Fruit fly (Drosophila melanogaster) whole organism, prepupa: ENCODE results near the gene Npc2b.

Source experiments
- Blimp-1 ChIP-seq: fragments of 200-800 bp; sonication (Bioruptor generic); optimal IDR thresholded peaks from 3 replicates; lab custom pipeline; 2017; ENCODE audit warnings: missing biosample characterization, missing genetic modification characterization, mild to moderate bottlenecking, moderate library complexity, missing genetic modification reagents
- CG10669 ChIP-seq: fragments of 200-800 bp; sonication (Bioruptor generic); optimal IDR thresholded peaks from 3 replicates; lab custom pipeline; 2018; ENCODE audit warnings: missing biosample characterization, mild to moderate bottlenecking, missing genetic modification characterization, moderate library complexity
- CG11762 ChIP-seq: fragments of 200-800 bp; sonication (Bioruptor generic); optimal IDR thresholded peaks from 3 replicates; lab custom pipeline; 2016; ENCODE audit warnings: missing biosample characterization, missing genetic modification characterization; ENCODE audit not compliant: insufficient read depth
- CG1621 ChIP-seq: fragments of 200-800 bp; sonication (Bioruptor generic); optimal IDR thresholded peaks from 3 replicates; lab custom pipeline; 2018; ENCODE audit warnings: missing biosample characterization, mild to moderate bottlenecking, missing genetic modification characterization
- CG16779 ChIP-seq: fragments of 200-800 bp; sonication (Bioruptor generic); optimal IDR thresholded peaks from 3 replicates; lab custom pipeline; 2017; ENCODE audit warnings: missing biosample characterization, mild to moderate bottlenecking, missing genetic modification characterization
- CG31627 ChIP-seq: fragments of 200-800 bp; sonication (Bioruptor generic); optimal IDR thresholded peaks from 3 replicates; lab custom pipeline; 2016; ENCODE audit warnings: missing biosample characterization, missing genetic modification characterization
- CG3919 ChIP-seq: fragments of 200-800 bp; sonication (Bioruptor generic); optimal IDR thresholded peaks from 3 replicates; lab custom pipeline; 2016; ENCODE audit warnings: missing biosample characterization, missing genetic modification characterization
- CG4318 ChIP-seq: fragments of 200-800 bp; sonication (Bioruptor generic); optimal IDR thresholded peaks from 3 replicates; lab custom pipeline; 2017; ENCODE audit warnings: missing biosample characterization, mild to moderate bottlenecking, missing genetic modification characterization
- CG6276 ChIP-seq: fragments of 200-800 bp; sonication (Bioruptor generic); optimal IDR thresholded peaks from 2 replicates; lab custom pipeline; 2017; ENCODE audit warnings: missing biosample characterization, mild to moderate bottlenecking, missing genetic modification characterization
- CG8119 ChIP-seq: fragments of 200-800 bp; sonication (Bioruptor generic); IDR thresholded peaks from 3 replicates; pipeline ENCODE4 v1.3.6; 2022; ENCODE audit warnings: missing biosample characterization, missing genetic modification characterization
- CG8632 ChIP-seq: fragments of 200-800 bp; sonication (Bioruptor generic); optimal IDR thresholded peaks from 3 replicates; lab custom pipeline; 2016; ENCODE audit warnings: missing biosample characterization, missing genetic modification characterization
- CG9139 ChIP-seq: fragments of 200-800 bp; sonication (Bioruptor generic); optimal IDR thresholded peaks from 3 replicates; lab custom pipeline; 2017; ENCODE audit warnings: missing biosample characterization, mild to moderate bottlenecking, missing genetic modification characterization
- Eip75B ChIP-seq: fragments of 200-800 bp; sonication (Bioruptor generic); optimal IDR thresholded peaks from 3 replicates; lab custom pipeline; 2016; ENCODE audit warnings: missing biosample characterization, missing genetic modification characterization
- Ets96B ChIP-seq: fragments of 200-800 bp; optimal IDR thresholded peaks from 2 replicates; lab custom pipeline; 2019; ENCODE audit warnings: missing biosample characterization, mild to moderate bottlenecking, missing genetic modification characterization, moderate library complexity
- Gug ChIP-seq: fragments of 200-800 bp; sonication (Bioruptor generic); IDR thresholded peaks from 2 replicates; pipeline ENCODE4 v1.3.6; 2022; ENCODE audit warnings: missing biosample characterization, missing genetic modification characterization
- Hr39 ChIP-seq: fragments of 200-800 bp; sonication (Bioruptor generic); optimal IDR thresholded peaks from 2 replicates; lab custom pipeline; 2016; ENCODE audit warnings: missing biosample characterization, missing genetic modification characterization
- Hr4 ChIP-seq: fragments of 200-800 bp; sonication (Bioruptor generic); optimal IDR thresholded peaks from 3 replicates; lab custom pipeline; 2016; ENCODE audit warnings: missing biosample characterization, missing genetic modification characterization
- Lpt ChIP-seq: fragments of 200-800 bp; sonication (Bioruptor generic); optimal IDR thresholded peaks from 3 replicates; lab custom pipeline; 2016; ENCODE audit warnings: missing biosample characterization, missing genetic modification characterization
- Met ChIP-seq: fragments of 200-800 bp; sonication (Bioruptor generic); optimal IDR thresholded peaks from 3 replicates; lab custom pipeline; 2016; ENCODE audit warnings: missing biosample characterization, missing genetic modification characterization
- Sox102F ChIP-seq: fragments of 200-800 bp; sonication (Bioruptor generic); optimal IDR thresholded peaks from 2 replicates; lab custom pipeline; 2016; ENCODE audit warnings: missing biosample characterization, mild to moderate bottlenecking, missing genetic modification characterization
- Sox14 ChIP-seq: fragments of 200-800 bp; sonication (Bioruptor generic); optimal IDR thresholded peaks from 3 replicates; lab custom pipeline; 2016; ENCODE audit warnings: missing biosample characterization, missing genetic modification characterization
- Sox15 ChIP-seq: fragments of 200-800 bp; sonication (Bioruptor generic); optimal IDR thresholded peaks from 3 replicates; lab custom pipeline; 2016; ENCODE audit warnings: missing biosample characterization, missing genetic modification characterization
- acj6 ChIP-seq: fragments of 200-800 bp; sonication (Bioruptor generic); optimal IDR thresholded peaks from 3 replicates; lab custom pipeline; 2016; ENCODE audit warnings: missing biosample characterization, missing genetic modification characterization
- dac ChIP-seq: fragments of 200-800 bp; sonication (Bioruptor generic); optimal IDR thresholded peaks from 2 replicates; lab custom pipeline; 2017; ENCODE audit warnings: missing biosample characterization, mild to moderate bottlenecking, missing genetic modification characterization
- dsx ChIP-seq: fragments of 200-800 bp; optimal IDR thresholded peaks from 3 replicates; lab custom pipeline; 2019; ENCODE audit warnings: missing biosample characterization, mild to moderate bottlenecking, missing genetic modification characterization, moderate library complexity; ENCODE audit not compliant: poor library complexity, severe bottlenecking
- eg ChIP-seq: fragments of 200-800 bp; sonication (Bioruptor generic); IDR thresholded peaks from 3 replicates; pipeline ENCODE4 v1.3.6; 2022; ENCODE audit warnings: missing biosample characterization, missing genetic modification characterization
- esn ChIP-seq: fragments of 200-800 bp; sonication (Bioruptor generic); optimal IDR thresholded peaks from 2 replicates; lab custom pipeline; 2016; ENCODE audit warnings: missing biosample characterization, mild to moderate bottlenecking, missing genetic modification characterization, moderate library complexity
- fd59A ChIP-seq: fragments of 200-800 bp; sonication (Bioruptor generic); optimal IDR thresholded peaks from 2 replicates; lab custom pipeline; 2017; ENCODE audit warnings: missing biosample characterization, mild to moderate bottlenecking, missing genetic modification characterization, missing genetic modification reagents
- fd85E ChIP-seq: fragments of 200-800 bp; sonication (Bioruptor generic); optimal IDR thresholded peaks from 3 replicates; lab custom pipeline; 2016; ENCODE audit warnings: missing biosample characterization, missing genetic modification characterization
- lz ChIP-seq: fragments of 200-800 bp; sonication (Bioruptor generic); optimal IDR thresholded peaks from 3 replicates; lab custom pipeline; 2016; ENCODE audit warnings: missing biosample characterization, missing genetic modification characterization
- pdm3 ChIP-seq: fragments of 200-800 bp; sonication (Bioruptor generic); optimal IDR thresholded peaks from 3 replicates; lab custom pipeline; 2016; ENCODE audit warnings: missing biosample characterization, missing genetic modification characterization
- salr ChIP-seq, 2 experiments: fragments of 200-800 bp; sonication (Bioruptor generic); optimal IDR thresholded peaks; 3 replicates each; lab custom pipeline; 2016 to 2018; ENCODE audit warnings: missing biosample characterization in 2 of 2, missing genetic modification characterization in 2 of 2, mild to moderate bottlenecking in 1 of 2
- spab ChIP-seq: fragments of 200-800 bp; sonication (Bioruptor generic); optimal IDR thresholded peaks from 2 replicates; lab custom pipeline; 2017; ENCODE audit warnings: missing biosample characterization, mild to moderate bottlenecking, missing genetic modification characterization, missing genetic modification reagents
- svp ChIP-seq: fragments of 200-800 bp; sonication (Bioruptor generic); peaks from one replicate; lab custom pipeline; 2016; ENCODE audit warnings: missing biosample characterization, missing genetic modification characterization

Gene Npc2b

DNA sequence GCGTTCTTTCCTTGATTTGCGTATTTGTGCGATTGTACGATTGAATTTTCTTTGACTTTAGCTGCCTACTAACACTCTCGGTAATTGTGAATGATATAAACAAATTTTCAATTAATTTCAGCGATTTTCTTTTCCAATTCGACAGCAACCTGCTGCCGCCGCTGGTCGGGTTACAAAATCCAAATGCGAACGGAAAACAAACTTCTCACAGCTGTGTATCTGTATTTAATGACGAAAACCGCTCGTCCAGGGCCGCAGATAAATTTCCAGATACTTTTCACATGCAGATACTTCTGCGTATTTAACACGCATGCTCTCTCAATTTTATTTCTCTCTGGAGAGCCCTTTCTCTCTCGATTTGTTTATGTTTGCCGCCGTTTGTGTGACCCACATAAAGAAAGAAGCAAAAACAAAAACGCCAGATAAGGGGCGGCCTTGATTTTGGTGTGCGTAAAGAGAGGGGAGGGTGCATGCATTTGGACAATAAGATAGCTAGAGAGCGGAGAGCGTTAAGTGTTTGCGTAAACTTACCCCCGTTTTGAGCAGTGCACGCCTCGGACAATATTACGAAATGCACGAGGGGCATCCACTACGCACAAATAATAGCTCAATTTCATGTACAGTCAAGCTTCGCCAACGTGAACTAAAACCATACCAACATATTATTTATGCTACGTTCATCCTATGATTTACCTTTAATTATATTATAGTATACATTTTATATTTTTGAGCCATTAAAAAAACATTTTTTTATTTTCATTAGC, 19.0 kb downstream of the Npc2b start, which contains the start of gene CG12402 (continued):
- peak; percentile 49 for TF ChIP-seq pdm3 (GFP tag; lab: Kevin White, UChicago)
- peak; percentile 35 for TF ChIP-seq dac (GFP tag; lab: Kevin White, UChicago)
- TF ChIP-seq lz (GFP tag; lab: Kevin White, UChicago): no peak
- TF ChIP-seq esn: no peak
- no peak for TF ChIP-seq Sox14 (GFP tag; lab: Kevin White, UChicago)
- peak; percentile 69 for TF ChIP-seq eg (GFP tag; lab: Robert Waterston, UW)
- TF ChIP-seq CG9139: no peak
- TF ChIP-seq spab: peak; percentile 24
- TF ChIP-seq CG6276 (GFP tag; lab: Kevin White, UChicago): peak; percentile 43
- TF ChIP-seq CG10669 (GFP tag; lab: Kevin White, UChicago): peak; percentile 35
- TF ChIP-seq Ets96B (tag; lab: Kevin White, UChicago): peak; percentile 6
- TF ChIP-seq Sox15 (GFP tag; lab: Kevin White, UChicago): no peak
- TF ChIP-seq Gug (GFP tag; lab: Robert Waterston, UW): peak; percentile 50
- no peak for TF ChIP-seq Met
- peak; percentile 18 for TF ChIP-seq fd59A (GFP tag; lab: Kevin White, UChicago)
- peak; percentile 38 for TF ChIP-seq CG8632 (GFP tag; lab: Kevin White, UChicago)
- TF ChIP-seq CG1621: no peak
- no peak for TF ChIP-seq salr (GFP tag; optimal IDR thresholded peaks at IDR 0.05; lab: Kevin White, UChicago)
- TF ChIP-seq Blimp-1 (GFP tag; lab: Kevin White, UChicago): no peak
- TF ChIP-seq CG16779 (tag; lab: Kevin White, UChicago): peak; percentile 11

DNA sequence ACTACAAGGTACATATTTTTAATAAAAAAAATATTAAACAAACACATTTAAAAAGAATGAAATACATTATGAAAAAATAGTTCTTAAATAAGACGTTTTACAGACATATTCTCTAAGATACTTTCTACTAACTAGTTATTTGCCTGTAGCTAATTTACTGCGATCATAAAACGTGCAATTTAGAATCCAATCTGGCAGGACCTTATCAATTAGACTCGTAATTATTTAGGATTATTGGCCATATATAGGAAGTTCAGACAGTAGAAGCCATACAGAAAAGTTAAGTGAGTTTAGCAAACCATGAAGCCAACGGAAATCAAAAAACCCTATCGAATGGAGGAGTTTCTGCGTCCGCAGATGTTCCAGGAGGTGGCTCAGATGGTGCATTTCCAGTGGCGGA, 19.8 kb downstream of the Npc2b start, which contains the start of gene Or88a:
TSS of gene Or88a (plus strand) at position 301 of the 400 bp plus-strand sequence.
- no peak for TF ChIP-seq CG31627 (GFP tag; lab: Kevin White, UChicago)
- TF ChIP-seq salr (GFP tag; optimal IDR thresholded peaks at IDR 0.05; lab: Kevin White, UChicago): no peak
- no peak for TF ChIP-seq CG4318 (GFP tag; lab: Kevin White, UChicago)
- no peak for TF ChIP-seq CG8119 (GFP tag; lab: Robert Waterston, UW)
- TF ChIP-seq CG11762 (GFP tag; lab: Kevin White, UChicago): no peak
- TF ChIP-seq acj6 (GFP tag; lab: Kevin White, UChicago): no peak
- TF ChIP-seq Hr4 (GFP tag; lab: Kevin White, UChicago): no peak
- TF ChIP-seq dsx (GFP tag; lab: Kevin White, UChicago): no peak
- no peak for TF ChIP-seq svp (GFP tag; lab: Kevin White, UChicago)
- TF ChIP-seq, all 60 proteins: peak for 0

DNA sequence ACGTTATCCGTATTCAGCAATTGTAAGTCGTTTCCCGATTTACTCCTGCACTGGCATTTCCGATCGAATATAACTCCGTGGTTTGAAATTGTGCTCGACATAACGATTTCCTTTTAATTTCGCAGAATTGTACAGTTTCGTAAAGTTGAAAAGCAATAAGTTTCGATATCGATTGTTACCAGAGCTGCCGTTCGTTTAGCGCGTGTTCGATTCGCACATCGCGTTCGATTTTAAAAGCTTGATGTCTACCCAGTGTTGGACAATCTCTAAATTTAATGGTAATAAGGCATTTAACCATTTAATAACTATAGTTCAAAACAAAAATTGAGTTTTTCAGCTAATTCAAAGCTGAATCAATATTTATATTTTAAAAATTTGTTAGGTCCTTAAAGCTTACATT, 22.7 kb downstream of the Npc2b start, which contains the start of gene CG14357:
TSS of gene CG14357 (minus strand) at position 101 of the 400 bp plus-strand sequence.
- TF ChIP-seq dac (GFP tag; lab: Kevin White, UChicago) (no peak), salr (GFP tag; optimal IDR thresholded peaks at IDR 0.05; lab: Kevin White, UChicago) (no peak), fd85E (GFP tag; lab: Kevin White, UChicago) (no peak), CG16779 (tag; lab: Kevin White, UChicago) (no peak), Hr4 (GFP tag; lab: Kevin White, UChicago) (no peak), CG1621 (no peak), Eip75B (GFP tag; lab: Kevin White, UChicago) (no peak), CG8632 (GFP tag; lab: Kevin White, UChicago) (no peak), CG10669 (GFP tag; lab: Kevin White, UChicago) (no peak), acj6 (GFP tag; lab: Kevin White, UChicago) (no peak), pdm3 (GFP tag; lab: Kevin White, UChicago) (no peak), Lpt (no peak), CG3919 (no peak), Sox102F (no peak), Hr39 (no peak)
